Worm (Caenorhabditis elegans) whole organism, L4/young adult: ENCODE data around the gene fbxa-81.

Experiments used
- W03F9.2 ChIP-seq: fragments of 150-350 bp; optimal IDR thresholded peaks from 2 replicates; lab custom pipeline; 2014; ENCODE audit warnings: missing biosample characterization, missing genetic modification characterization
- dao-5 ChIP-seq: sonication (generic microtip); optimal IDR thresholded peaks from 2 replicates; lab custom pipeline; 2016; ENCODE audit warnings: missing genotype, missing genetic modification characterization, moderate library complexity, missing compliant biosample characterization
- him-1 ChIP-seq: sonication (generic microtip); optimal IDR thresholded peaks from 2 replicates; lab custom pipeline; 2016; ENCODE audit warnings: missing genotype, missing genetic modification reagents, missing genetic modification characterization, missing compliant biosample characterization

Gene fbxa-81

DNA sequence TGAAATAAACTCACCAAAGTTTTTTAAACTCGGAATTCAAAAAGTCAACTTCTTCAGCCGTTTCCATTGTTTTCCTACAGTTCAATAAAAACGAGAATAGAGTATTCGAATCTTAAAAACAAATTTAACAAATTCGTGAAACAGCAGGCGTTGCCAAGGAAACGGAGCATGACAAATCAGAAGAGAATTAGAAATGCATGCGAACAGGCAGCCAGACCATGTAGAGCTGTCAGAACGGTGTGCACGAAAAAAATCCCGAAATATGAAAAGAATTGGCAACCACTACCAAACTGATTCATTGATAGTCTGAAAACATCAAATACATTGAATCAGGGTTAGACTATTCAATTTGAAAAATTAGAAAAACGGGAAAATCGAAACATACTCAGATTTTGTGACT is at the start of gene fbxa-81:
fbxa-81 (minus strand) TSS at position 101 of the 400 bp plus-strand sequence.
- TF ChIP-seq W03F9.2 (tag; lab: Kevin White, UChicago) (no peak), dao-5 (no peak), him-1 (tag; lab: Kevin White, UChicago) (no peak)

DNA sequence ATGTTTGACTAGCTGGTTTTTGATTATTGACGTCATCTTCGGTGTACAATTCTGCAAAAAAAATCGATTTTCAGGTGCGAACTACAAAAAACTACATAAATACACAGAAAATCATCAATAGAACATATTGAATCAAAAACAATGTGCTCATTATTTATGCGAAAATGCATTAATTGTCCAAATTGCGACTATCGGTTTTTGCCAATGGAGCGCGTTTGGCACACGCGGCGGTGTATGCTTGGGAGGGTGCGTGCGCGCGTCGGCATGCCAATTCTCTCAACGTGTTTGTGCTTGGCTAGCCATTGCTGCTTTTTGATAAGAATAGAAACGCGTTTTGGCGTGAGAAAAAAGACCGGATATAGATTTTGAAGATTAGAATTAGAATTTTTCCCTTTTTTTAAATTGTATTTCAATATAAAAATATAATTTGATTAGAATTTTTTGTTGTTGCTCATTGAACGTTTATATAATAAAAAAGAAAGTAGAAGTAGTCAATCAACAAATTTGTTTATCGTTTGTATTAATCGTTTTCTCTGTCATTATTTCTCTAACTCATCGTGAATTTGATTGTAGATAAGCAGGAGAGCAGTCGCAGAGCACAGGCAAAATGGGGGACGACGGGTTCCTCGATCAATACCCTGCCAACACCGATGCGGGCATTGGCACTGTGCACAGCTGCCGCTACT is 47.3 kb upstream of the fbxa-81 start, which contains the start of the genes C44H4.4 and tap-1:
C44H4.4 (minus strand) TSS at position 51 of the 686 bp plus-strand sequence.
tap-1 (plus strand) TSS at position 574 of the 686 bp plus-strand sequence.
- no peak for TF ChIP-seq dao-5
- no peak for TF ChIP-seq him-1 (tag; lab: Kevin White, UChicago)
- no peak for TF ChIP-seq W03F9.2 (tag; lab: Kevin White, UChicago)

DNA sequence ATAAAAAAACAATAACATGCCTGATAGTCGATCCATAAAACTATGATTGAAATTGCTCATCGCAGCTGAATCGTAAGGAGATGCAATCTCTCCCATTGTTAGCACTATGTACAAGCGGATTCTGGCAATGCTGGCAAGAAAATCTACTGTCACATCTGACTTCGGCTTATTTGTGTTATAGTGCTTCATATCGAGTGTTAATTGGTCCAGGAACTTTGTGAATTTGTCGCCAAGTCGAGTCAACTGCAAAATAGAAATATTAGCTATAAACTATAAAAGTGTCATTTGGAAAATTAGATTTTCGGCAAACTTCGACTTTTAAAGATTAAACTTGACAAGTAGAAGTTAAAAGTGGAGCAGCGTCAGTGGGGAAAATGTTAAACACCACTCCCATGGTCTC is 42.4 kb upstream of the fbxa-81 start:
- TF ChIP-seq him-1 (tag; lab: Kevin White, UChicago) (no peak), dao-5 (no peak), W03F9.2 (tag; lab: Kevin White, UChicago) (no peak)

- no peak for TF ChIP-seq dao-5
- no peak for TF ChIP-seq him-1 (tag; lab: Kevin White, UChicago)
- TF ChIP-seq W03F9.2 (tag; lab: Kevin White, UChicago), result no peak
These were observed 39.5 kb upstream of the fbxa-81 start, which contains the start of gene sym-1 for ce11 chrX:14581429-14581828. TSS of gene sym-1 (plus strand) at chrX:14581622.

- no peak for TF ChIP-seq W03F9.2 (tag; lab: Kevin White, UChicago)
- no peak for TF ChIP-seq him-1 (tag; lab: Kevin White, UChicago)
- no peak for TF ChIP-seq dao-5
These were observed 39.0 kb upstream of the fbxa-81 start for ce11 chrX:14580853-14581252.

- TF ChIP-seq dao-5 (no peak), W03F9.2 (tag; lab: Kevin White, UChicago) (no peak), him-1 (tag; lab: Kevin White, UChicago) (no peak)
These were observed 35.8 kb upstream of the fbxa-81 start, which contains the start of gene let-4 for ce11 chrX:14577579-14578127. TSS of gene let-4 (plus strand) at chrX:14577935.

ce11 chrX:14575920-14576319 is 34.0 kb upstream of the fbxa-81 start:
- no peak for TF ChIP-seq dao-5
- no peak for TF ChIP-seq W03F9.2 (tag; lab: Kevin White, UChicago)
- TF ChIP-seq him-1 (tag; lab: Kevin White, UChicago), result no peak

DNA sequence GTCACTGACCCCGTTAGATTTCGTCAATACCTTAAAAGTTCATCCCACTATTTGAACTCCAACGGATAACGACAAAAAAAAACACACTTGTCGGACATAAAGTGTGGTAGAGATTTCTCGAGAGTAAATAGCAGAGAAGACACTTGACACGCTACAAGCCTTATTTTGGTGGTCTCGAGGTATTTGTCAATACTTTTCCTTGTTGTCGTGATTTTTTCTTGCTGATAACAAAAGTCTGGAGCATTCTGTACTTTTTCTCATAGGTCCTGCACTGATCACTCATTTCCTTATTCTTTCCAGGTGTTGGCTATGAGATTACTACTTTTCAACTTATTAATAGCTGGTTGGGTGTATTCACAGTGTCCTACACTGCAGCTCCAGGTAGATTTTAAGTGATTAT is 30.5 kb upstream of the fbxa-81 start, which contains the start of gene lron-1:
lron-1 (plus strand) TSS at position 301 of the 400 bp plus-strand sequence.
- no peak for TF ChIP-seq W03F9.2 (tag; lab: Kevin White, UChicago)
- TF ChIP-seq him-1 (tag; lab: Kevin White, UChicago), result no peak
- TF ChIP-seq dao-5, result no peak

- no peak for TF ChIP-seq W03F9.2 (tag; lab: Kevin White, UChicago)
- TF ChIP-seq dao-5, result no peak
- TF ChIP-seq him-1 (tag; lab: Kevin White, UChicago), result no peak
These were observed 29.4 kb upstream of the fbxa-81 start for ce11 chrX:14571277-14571676.

ce11 chrX:14568258-14568763 is 26.4 kb upstream of the fbxa-81 start:
- TF ChIP-seq dao-5 (no peak), him-1 (tag; lab: Kevin White, UChicago) (no peak), W03F9.2 (tag; lab: Kevin White, UChicago) (no peak)

- no peak for TF ChIP-seq W03F9.2 (tag; lab: Kevin White, UChicago)
- TF ChIP-seq him-1 (tag; lab: Kevin White, UChicago), result no peak
- TF ChIP-seq dao-5, result no peak
These were observed 24.2 kb upstream of the fbxa-81 start for ce11 chrX:14566047-14566446.

ce11 chrX:14565245-14565644 is 23.4 kb upstream of the fbxa-81 start:
- TF ChIP-seq dao-5 (no peak), him-1 (tag; lab: Kevin White, UChicago) (no peak), W03F9.2 (tag; lab: Kevin White, UChicago) (no peak)

- no peak for TF ChIP-seq him-1 (tag; lab: Kevin White, UChicago)
- TF ChIP-seq W03F9.2 (tag; lab: Kevin White, UChicago), result no peak
- no peak for TF ChIP-seq dao-5
These were observed 21.9 kb upstream of the fbxa-81 start for ce11 chrX:14563818-14564217.
